Worm (Caenorhabditis elegans): ENCODE results near the gene lys-4.

The lys-4 gene

DNA sequence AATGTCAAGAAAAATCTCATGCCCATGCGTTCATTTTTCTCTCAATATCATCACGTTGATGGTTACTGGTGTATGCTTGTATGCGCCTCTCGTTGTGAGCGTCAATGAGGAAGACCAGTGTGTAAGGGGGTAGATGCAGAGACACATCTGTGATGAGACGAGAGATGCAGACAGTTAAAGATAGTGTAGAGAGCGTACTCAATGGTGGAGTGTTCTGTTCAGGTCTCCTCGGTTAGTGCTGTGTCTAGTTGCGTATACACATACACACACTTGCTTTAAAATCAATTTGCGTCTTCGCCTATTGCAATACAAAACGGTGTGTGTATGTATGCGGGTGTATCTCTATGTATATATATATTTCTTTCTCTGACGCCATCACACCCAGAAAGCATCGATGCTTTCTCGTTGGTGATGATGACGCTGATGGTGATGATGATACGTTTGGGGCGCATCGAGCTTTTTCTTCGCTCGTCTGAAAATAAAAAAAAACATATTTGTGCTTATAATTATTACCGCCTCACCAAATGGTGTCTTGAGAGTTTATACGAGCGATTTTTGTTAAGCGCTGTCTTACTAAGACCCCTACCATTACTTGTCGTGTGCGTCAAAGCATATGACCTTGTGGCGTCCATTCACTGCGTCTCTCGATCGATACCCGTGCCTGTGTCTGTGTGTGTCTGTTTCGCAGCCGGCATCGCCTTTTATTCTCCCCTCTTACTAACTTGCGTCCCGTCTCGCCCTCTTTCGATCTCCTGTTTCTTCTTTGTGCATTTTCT, 29.4 kb downstream of the lys-4 start, which contains the start of gene F40F11.3 (continued):
- TF ChIP-seq ztf-7 (tag; optimal IDR thresholded peaks at IDR 0.05) (peak; percentile 62), vab-7 (GFP tag; IDR thresholded peaks at IDR 0.05) (no peak), nhr-77 (tag; optimal IDR thresholded peaks at IDR 0.05) (peak; percentile 17), daf-19 (GFP tag; conservative IDR thresholded peaks at IDR 0.05) (peak; percentile 62), R02D3.7 (tag; optimal IDR thresholded peaks at IDR 0.05) (no peak), F44E2.7 (GFP tag; IDR thresholded peaks at IDR 0.05) (no peak), ceh-44 (GFP tag; IDR thresholded peaks at IDR 0.05) (0 out of 2 replicates have a peak, but pooled peaks have one; percentile 8), hlh-11 (tag; optimal IDR thresholded peaks at IDR 0.05) (peak; percentile 95), snpc-1.2 (GFP tag; IDR thresholded peaks at IDR 0.05) (peak; percentile 24), nhr-11 (tag; optimal IDR thresholded peaks at IDR 0.05) (peak; percentile 73), hmg-1.1 (GFP tag; IDR thresholded peaks at IDR 0.05) (peak; percentile 95), ceh-62 (tag; optimal IDR thresholded peaks at IDR 0.05) (no peak), ceh-32 (tag; optimal IDR thresholded peaks at IDR 0.05; ENCODE audit: poor library complexity) (no peak), nhr-76 (tag; optimal IDR thresholded peaks at IDR 0.05) (no peak), ZK337.2 (GFP tag; IDR thresholded peaks at IDR 0.05) (peak; percentile 65; the same call in 1 of the 2 replicates), duxl-1 (tag; optimal IDR thresholded peaks at IDR 0.05; ENCODE audit: poor library complexity) (peak; percentile 77), mep-1 (tag; optimal IDR thresholded peaks at IDR 0.05) (peak; percentile 81), fkh-10 (GFP tag; optimal IDR thresholded peaks at IDR 0.05) (peak; percentile 81), nhr-48 (tag; optimal IDR thresholded peaks at IDR 0.05) (peak; percentile 65), unc-130 (GFP tag; optimal IDR thresholded peaks at IDR 0.05) (no peak), zip-11 (GFP tag; IDR thresholded peaks at IDR 0.05) (no peak), ceh-82 (tag; optimal IDR thresholded peaks at IDR 0.05) (no peak), nhr-25 (tag; optimal IDR thresholded peaks at IDR 0.05; ENCODE audit: borderline replicate concordance, insufficient read depth) (peak; percentile 38), mdl-1 (tag; optimal IDR thresholded peaks at IDR 0.05) (peak; percentile 36 to 85), dve-1 (tag; optimal IDR thresholded peaks at IDR 0.05; ENCODE audit: insufficient read depth) (peak; percentile 85), pqm-1 (tag; optimal IDR thresholded peaks at IDR 0.05) (peak; percentile 8), D1046.2 (GFP tag; IDR thresholded peaks at IDR 0.05) (no peak; the same call in 1 of the 2 replicates), lin-13 (GFP tag; optimal IDR thresholded peaks at IDR 0.05) (no peak), nhr-28 (tag; optimal IDR thresholded peaks at IDR 0.05) (peak; percentile 85), daf-16 (GFP tag; optimal IDR thresholded peaks at IDR 0.05) (peak; percentile 49 to 64), daf-16 (tag; optimal IDR thresholded peaks at IDR 0.05) (peak; percentile 78), lim-7 (GFP tag; IDR thresholded peaks at IDR 0.05) (peak; percentile 71; the same call in 1 of the 2 replicates), fos-1 (tag; optimal IDR thresholded peaks at IDR 0.05) (no peak), ama-1 (optimal IDR thresholded peaks at IDR 0.05) (no peak), F49E8.2 (tag; optimal IDR thresholded peaks at IDR 0.05; ENCODE audit: borderline replicate concordance) (no peak), zag-1 (tag; optimal IDR thresholded peaks at IDR 0.05) (no peak), Y105C5A.15 (GFP tag; IDR thresholded peaks at IDR 0.05) (no peak), pha-4 (GFP tag; IDR thresholded peaks at IDR 0.05) (peak; percentile 30; the same call in 1 of the 2 replicates), pha-4 (tag; optimal IDR thresholded peaks at IDR 0.05) (peak; percentile 62), hlh-30 (tag; optimal IDR thresholded peaks at IDR 0.05; ENCODE audit: insufficient read depth) (peak; percentile 94), ceh-28 (tag; optimal IDR thresholded peaks at IDR 0.05) (peak; percentile 41), jun-1 (tag; optimal IDR thresholded peaks at IDR 0.05) (peak; percentile 28), nhr-6 (tag; optimal IDR thresholded peaks at IDR 0.05) (peak; percentile 69), dmd-8 (GFP tag; IDR thresholded peaks at IDR 0.05) (peak; percentile 25; the same call in 1 of the 2 replicates), lsy-2 (tag; optimal IDR thresholded peaks at IDR 0.05) (peak; percentile 78 to 91), Y75B8A.6 (GFP tag; IDR thresholded peaks at IDR 0.05) (no peak), hif-1 (tag; optimal IDR thresholded peaks at IDR 0.05) (peak; percentile 15 to 75), nhr-102 (tag; optimal IDR thresholded peaks at IDR 0.05) (peak; percentile 34), spr-1 (tag; optimal IDR thresholded peaks at IDR 0.05) (peak; percentile 55), nhr-42 (GFP tag; IDR thresholded peaks at IDR 0.05) (peak; percentile 64; the same call in 1 of the 2 replicates)

Measured in whole organism, L4 larva.